Fruit fly (Drosophila melanogaster): Measurements from ENCODE around the gene Dpy-30L2.

Dpy-30L2 gene

DNA sequence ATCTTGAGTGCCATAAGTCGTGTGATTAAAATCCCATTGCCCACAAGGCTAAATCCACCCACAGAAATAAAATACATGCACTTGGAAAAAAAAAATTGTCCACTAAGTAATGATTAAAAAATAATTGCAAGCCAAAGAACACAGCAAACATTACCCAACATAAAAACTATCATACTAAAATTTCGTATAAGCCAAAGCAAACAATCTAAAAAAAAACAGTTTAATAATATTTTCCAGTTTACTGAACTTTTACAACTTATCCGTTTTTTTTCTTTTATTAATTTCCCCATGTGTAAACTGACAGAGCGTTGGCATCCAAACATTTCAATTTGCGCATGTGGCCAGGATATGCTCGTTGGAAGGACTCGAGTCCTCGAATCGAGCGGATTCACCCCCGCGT, 32.7 kb upstream of the Dpy-30L2 start (continued):
- TF ChIP-seq Sox100B (GFP tag; optimal IDR thresholded peaks at IDR 0.05) (peak; percentile 20), Sry-β (GFP tag; optimal IDR thresholded peaks at IDR 0.05) (no peak), Sry-δ (GFP tag; optimal IDR thresholded peaks at IDR 0.05) (no peak), Awh (GFP tag; IDR thresholded peaks at IDR 0.05) (no peak), sens (GFP tag) (peak; percentile 83), Nf-YA (GFP tag; IDR thresholded peaks at IDR 0.05) (no peak), Xrp1 (GFP tag; IDR thresholded peaks at IDR 0.05) (peak; percentile 29; the same call in 1 of the 2 replicates), CG14710 (tag; optimal IDR thresholded peaks at IDR 0.05) (peak; percentile 14), CG18262 (tag; optimal IDR thresholded peaks at IDR 0.05) (peak; percentile 28), BtbVII (GFP tag; optimal IDR thresholded peaks at IDR 0.05) (no peak)

dm6 chr3L:4076907-4077306, 29.4 kb upstream of the Dpy-30L2 start:
- TF ChIP-seq CG18476 (GFP tag; optimal IDR thresholded peaks at IDR 0.05), result no peak
- TF ChIP-seq pnt (GFP tag; optimal IDR thresholded peaks at IDR 0.05), result no peak
- TF ChIP-seq scrt (GFP tag; optimal IDR thresholded peaks at IDR 0.05), result no peak
- no peak for TF ChIP-seq vvl (GFP tag; IDR thresholded peaks at IDR 0.05)
- no peak for TF ChIP-seq sob (GFP tag; IDR thresholded peaks at IDR 0.05)
- TF ChIP-seq CG8924 (tag; optimal IDR thresholded peaks at IDR 0.05), result no peak
- TF ChIP-seq NK7.1 (GFP tag; optimal IDR thresholded peaks at IDR 0.05), result no peak
- TF ChIP-seq peb (GFP tag; IDR thresholded peaks at IDR 0.05), result no peak
- no peak for TF ChIP-seq lov (optimal IDR thresholded peaks at IDR 0.05)
- 0 out of 3 replicates have a peak, but pooled peaks have one; percentile 10 for TF ChIP-seq lov (GFP tag; IDR thresholded peaks at IDR 0.05)
- TF ChIP-seq ci (GFP tag; IDR thresholded peaks at IDR 0.05), result no peak
- no peak for TF ChIP-seq CG12659 (GFP tag; optimal IDR thresholded peaks at IDR 0.05)
- peak; percentile 5 for TF ChIP-seq cg (GFP tag; optimal IDR thresholded peaks at IDR 0.05)
- TF ChIP-seq NfI (GFP tag; optimal IDR thresholded peaks at IDR 0.05), result no peak
- no peak for TF ChIP-seq pzg (GFP tag; optimal IDR thresholded peaks at IDR 0.05)
- TF ChIP-seq cad (GFP tag; optimal IDR thresholded peaks at IDR 0.05), result no peak
- no peak for TF ChIP-seq pb (GFP tag; optimal IDR thresholded peaks at IDR 0.05)
- no peak for TF ChIP-seq Nf-YC (tag; optimal IDR thresholded peaks at IDR 0.05)
- TF ChIP-seq Asciz (GFP tag; optimal IDR thresholded peaks at IDR 0.05), result no peak
- no peak for TF ChIP-seq Atf6 (GFP tag; IDR thresholded peaks at IDR 0.05)
- TF ChIP-seq CG6689 (GFP tag; IDR thresholded peaks at IDR 0.05), result no peak
- no peak for TF ChIP-seq Elba2 (GFP tag; optimal IDR thresholded peaks at IDR 0.05)
- TF ChIP-seq Lpt (GFP tag; optimal IDR thresholded peaks at IDR 0.05), result no peak
- TF ChIP-seq CG18619 (GFP tag; optimal IDR thresholded peaks at IDR 0.05), result no peak
- TF ChIP-seq grn (GFP tag; optimal IDR thresholded peaks at IDR 0.05), result no peak
- no peak for TF ChIP-seq CG5180 (GFP tag; optimal IDR thresholded peaks at IDR 0.05)
- TF ChIP-seq ERR (GFP tag; optimal IDR thresholded peaks at IDR 0.05), result no peak
- peak; percentile 94 for TF ChIP-seq abd-A (tag; optimal IDR thresholded peaks at IDR 0.05)
- TF ChIP-seq kni (GFP tag; optimal IDR thresholded peaks at IDR 0.05), result peak; percentile 11
- TF ChIP-seq CG17568 (GFP tag; optimal IDR thresholded peaks at IDR 0.05), result no peak
- TF ChIP-seq oc (tag; optimal IDR thresholded peaks at IDR 0.05), result peak; percentile 40
- TF ChIP-seq Myb (GFP tag; optimal IDR thresholded peaks at IDR 0.05), result no peak
- 0 out of 2 replicates have a peak, but pooled peaks have one; percentile 25 for TF ChIP-seq crol (GFP tag; IDR thresholded peaks at IDR 0.05)
- TF ChIP-seq prd (optimal IDR thresholded peaks at IDR 0.05), result no peak
- no peak for TF ChIP-seq prd (GFP tag; IDR thresholded peaks at IDR 0.05)
- no peak for TF ChIP-seq Adf1 (GFP tag; IDR thresholded peaks at IDR 0.05)
- 0 out of 3 replicates have a peak, but pooled peaks have one; percentile 25 for TF ChIP-seq sr (GFP tag; IDR thresholded peaks at IDR 0.05)
- TF ChIP-seq CG8478 (optimal IDR thresholded peaks at IDR 0.05), result no peak
- TF ChIP-seq sd (tag; optimal IDR thresholded peaks at IDR 0.05), result peak; percentile 2
- no peak for TF ChIP-seq Dfd (GFP tag; optimal IDR thresholded peaks at IDR 0.05)
- TF ChIP-seq mirr (GFP tag; optimal IDR thresholded peaks at IDR 0.05), result peak; percentile 49
- TF ChIP-seq pros (GFP tag; optimal IDR thresholded peaks at IDR 0.05), result peak; percentile 83

Measured in whole organism, embryonic.